Worm (Caenorhabditis elegans): ENCODE results near the gene nep-4.

The nep-4 gene

ce11 chrX:6899848-6900247 is 36.6 kb upstream of the nep-4 start, which contains the start of gene F14B8.4:
F14B8.4 (minus strand) TSS chrX:6899948.
- TF ChIP-seq ceh-45 (GFP tag; IDR thresholded peaks at IDR 0.05) (no peak), nhr-232 (tag; optimal IDR thresholded peaks at IDR 0.05) (no peak), ttx-3 (tag; optimal IDR thresholded peaks at IDR 0.05) (no peak), ceh-24 (tag; optimal IDR thresholded peaks at IDR 0.05) (no peak), gmeb-2 (tag; optimal IDR thresholded peaks at IDR 0.05) (no peak), unc-42 (tag; optimal IDR thresholded peaks at IDR 0.05) (no peak), pros-1 (tag; optimal IDR thresholded peaks at IDR 0.05) (no peak), syd-9 (tag; optimal IDR thresholded peaks at IDR 0.05) (no peak), rnt-1 (tag; optimal IDR thresholded peaks at IDR 0.05) (no peak), ceh-19 (GFP tag; optimal IDR thresholded peaks at IDR 0.05) (no peak), ahr-1 (tag; optimal IDR thresholded peaks at IDR 0.05) (no peak), madf-2 (tag; optimal IDR thresholded peaks at IDR 0.05) (no peak)

ce11 chrX:6894104-6894503 is 30.9 kb upstream of the nep-4 start:
- TF ChIP-seq unc-55 (GFP tag; optimal IDR thresholded peaks at IDR 0.05) = peak; percentile 91
- no peak for TF ChIP-seq pag-3 (tag; optimal IDR thresholded peaks at IDR 0.05; ENCODE audit: borderline replicate concordance)
- no peak for TF ChIP-seq C08G9.2 (tag; optimal IDR thresholded peaks at IDR 0.05)
- TF ChIP-seq ceh-2 (tag; optimal IDR thresholded peaks at IDR 0.05) = no peak
- no peak for TF ChIP-seq ceh-45 (GFP tag; IDR thresholded peaks at IDR 0.05)
- TF ChIP-seq rnt-1 (tag; optimal IDR thresholded peaks at IDR 0.05) = peak; percentile 64

- TF ChIP-seq nfya-1 (tag; optimal IDR thresholded peaks at IDR 0.05) (no peak), hlh-13 (GFP tag; optimal IDR thresholded peaks at IDR 0.05) (no peak), lim-6 (tag; optimal IDR thresholded peaks at IDR 0.05) (no peak), unc-42 (tag; optimal IDR thresholded peaks at IDR 0.05) (peak; percentile 49), ceh-31 (tag; optimal IDR thresholded peaks at IDR 0.05) (peak; percentile 40)
Observed at ce11 chrX:6893074-6893473, 29.9 kb upstream of the nep-4 start.

- no peak for TF ChIP-seq nhr-11 (tag; optimal IDR thresholded peaks at IDR 0.05)
- no peak for TF ChIP-seq ceh-30 (tag; optimal IDR thresholded peaks at IDR 0.05)
- TF ChIP-seq fkh-10 (GFP tag; optimal IDR thresholded peaks at IDR 0.05) = no peak
- TF ChIP-seq T23F11.4 (GFP tag; optimal IDR thresholded peaks at IDR 0.05) = no peak
- no peak for TF ChIP-seq ceh-19 (GFP tag; optimal IDR thresholded peaks at IDR 0.05)
- no peak for TF ChIP-seq ztf-16 (tag; optimal IDR thresholded peaks at IDR 0.05)
- no peak for TF ChIP-seq hlh-15 (tag; optimal IDR thresholded peaks at IDR 0.05)
- TF ChIP-seq ceh-6 (GFP tag; optimal IDR thresholded peaks at IDR 0.05) = no peak
- no peak for TF ChIP-seq K02D7.2 (tag; optimal IDR thresholded peaks at IDR 0.05)
- no peak for TF ChIP-seq fax-1 (tag; optimal IDR thresholded peaks at IDR 0.05)
- no peak for TF ChIP-seq dmd-4 (tag; optimal IDR thresholded peaks at IDR 0.05; ENCODE audit: borderline replicate concordance)
- no peak for TF ChIP-seq fkh-6 (tag; optimal IDR thresholded peaks at IDR 0.05)
Observed at ce11 chrX:6889374-6889773, 26.1 kb upstream of the nep-4 start, which contains the start of gene unc-6. unc-6 (plus strand) TSS chrX:6889674.

ce11 chrX:6888208-6888607 is 25.0 kb upstream of the nep-4 start:
- TF ChIP-seq zip-5 (tag; optimal IDR thresholded peaks at IDR 0.05) (no peak), unc-3 (GFP tag; conservative IDR thresholded peaks at IDR 0.05) (no peak), unc-3 (tag; optimal IDR thresholded peaks at IDR 0.05) (no peak), ceh-22 (tag; optimal IDR thresholded peaks at IDR 0.05) (no peak), ceh-18 (tag; optimal IDR thresholded peaks at IDR 0.05) (no peak), fax-1 (tag; optimal IDR thresholded peaks at IDR 0.05) (no peak), unc-55 (GFP tag; optimal IDR thresholded peaks at IDR 0.05) (no peak), elt-4 (tag; optimal IDR thresholded peaks at IDR 0.05) (no peak), pros-1 (tag; optimal IDR thresholded peaks at IDR 0.05) (no peak), dve-1 (tag; optimal IDR thresholded peaks at IDR 0.05) (no peak), ahr-1 (tag; optimal IDR thresholded peaks at IDR 0.05) (no peak), Y22D7AL.16 (tag; optimal IDR thresholded peaks at IDR 0.05) (no peak), dmd-4 (tag; optimal IDR thresholded peaks at IDR 0.05; ENCODE audit: borderline replicate concordance) (no peak)

Measured in whole organism, late embryonic.